Worm (Caenorhabditis elegans) whole organism, young adult: Measurements from ENCODE around the gene fbxc-33.
A peak's percentile ranks its signal among the peaks of the same experiment; 100 is the strongest.

ENCODE experiments used
- B0035.1 ChIP-seq: sonication (generic microtip); optimal IDR thresholded peaks from 2 replicates; lab custom pipeline; 2016; ENCODE audit warnings: missing genetic modification characterization, mild to moderate bottlenecking, missing compliant biosample characterization, missing genotype, missing genetic modification reagents
- D2030.7 ChIP-seq: fragments of 200-800 bp; sonication (Bioruptor generic); IDR thresholded peaks from 2 replicates; pipeline ENCODE4 v1.3.6; 2022; ENCODE audit warnings: missing genetic modification reagents, missing genetic modification characterization, missing compliant biosample characterization
- F39B2.1 ChIP-seq: fragments of 200-800 bp; sonication (Bioruptor generic); IDR thresholded peaks from 2 replicates; pipeline ENCODE4 v1.3.6; 2022; ENCODE audit warnings: missing genetic modification reagents, missing genetic modification characterization, missing compliant biosample characterization
- K11D2.4 ChIP-seq: fragments of 200-800 bp; sonication (Bioruptor generic); IDR thresholded peaks from 2 replicates; pipeline ENCODE4 v1.3.6; 2022; ENCODE audit warnings: missing genetic modification reagents, missing genetic modification characterization, missing compliant biosample characterization
- T07F8.4 ChIP-seq: sonication (generic microtip); optimal IDR thresholded peaks from 2 replicates; lab custom pipeline; 2016; ENCODE audit warnings: mild to moderate bottlenecking, missing genetic modification characterization, moderate library complexity, missing compliant biosample characterization
- Y67H2A.10 ChIP-seq: fragments of 200-800 bp; sonication (Bioruptor generic); conservative IDR thresholded peaks from 2 replicates; pipeline ENCODE4 v1.3.6; 2022; ENCODE audit warnings: missing genetic modification reagents, missing genetic modification characterization, missing compliant biosample characterization
- akir-1 ChIP-seq: fragments of 200-800 bp; sonication (Bioruptor generic); optimal IDR thresholded peaks from 2 replicates; lab custom pipeline; 2018; ENCODE audit warnings: mild to moderate bottlenecking, missing genetic modification characterization, moderate library complexity, missing compliant biosample characterization
- ama-1 ChIP-seq, 3 experiments: fragments of 150-350 bp in 1 of 3; sonication (generic microtip) in 2 of 3; optimal IDR thresholded peaks; 2 replicates each; lab custom pipeline; 2014 to 2018; ENCODE audit warnings: missing biosample characterization in 2 of 3, missing genetic modification characterization in 2 of 3, missing genetic modification reagents in 2 of 3
- aptf-2 ChIP-seq: fragments of 200-800 bp; sonication (Bioruptor generic); conservative IDR thresholded peaks from 2 replicates; pipeline ENCODE4 v1.3.6; 2022; ENCODE audit warnings: missing genetic modification reagents, missing genetic modification characterization, missing compliant biosample characterization
- attf-5 ChIP-seq: fragments of 200-800 bp; sonication (Bioruptor generic); optimal IDR thresholded peaks from 2 replicates; lab custom pipeline; 2018; ENCODE audit warnings: mild to moderate bottlenecking, missing genetic modification characterization, missing compliant biosample characterization
- attf-6 ChIP-seq: fragments of 200-800 bp; sonication (Bioruptor generic); IDR thresholded peaks from 2 replicates; pipeline ENCODE4 v1.3.6; 2022; ENCODE audit warnings: missing genetic modification reagents, missing genetic modification characterization, missing compliant biosample characterization
- bed-1 ChIP-seq: fragments of 200-800 bp; sonication (Bioruptor generic); IDR thresholded peaks from 2 replicates; pipeline ENCODE4 v1.3.6; 2022; ENCODE audit warnings: missing genetic modification reagents, missing genetic modification characterization, missing compliant biosample characterization
- ceh-100 ChIP-seq: fragments of 200-800 bp; sonication (Bioruptor generic); IDR thresholded peaks from 2 replicates; pipeline ENCODE4 v1.3.6; 2022; ENCODE audit warnings: missing genetic modification reagents, missing genetic modification characterization, missing compliant biosample characterization
- dox-1 ChIP-seq: fragments of 200-800 bp; sonication (Bioruptor generic); IDR thresholded peaks from 2 replicates; pipeline ENCODE4 v1.3.6; 2022; ENCODE audit warnings: missing genetic modification reagents, missing genetic modification characterization, missing compliant biosample characterization
- efl-1 ChIP-seq: fragments of 150-350 bp; optimal IDR thresholded peaks from 2 replicates; lab custom pipeline; 2014; ENCODE audit warnings: missing biosample characterization, missing genetic modification reagents, missing genetic modification characterization
- egrh-3 ChIP-seq: fragments of 200-800 bp; sonication (Bioruptor generic); IDR thresholded peaks from 2 replicates; pipeline ENCODE4 v1.3.6; 2022; ENCODE audit warnings: missing genetic modification reagents, missing genetic modification characterization, missing compliant biosample characterization
- fkh-3 ChIP-seq: sonication (generic microtip); optimal IDR thresholded peaks from 2 replicates; lab custom pipeline; 2016; ENCODE audit warnings: mild to moderate bottlenecking, missing genetic modification characterization, missing compliant biosample characterization
- hmg-1.2 ChIP-seq: fragments of 200-800 bp; sonication (Bioruptor generic); IDR thresholded peaks from 2 replicates; pipeline ENCODE4 v1.3.6; 2022; ENCODE audit warnings: missing genetic modification reagents, missing genetic modification characterization, missing compliant biosample characterization
- let-526 ChIP-seq: fragments of 200-800 bp; sonication (Bioruptor generic); IDR thresholded peaks from 2 replicates; pipeline ENCODE4 v1.3.6; 2022; ENCODE audit warnings: missing genetic modification reagents, missing genetic modification characterization, missing compliant biosample characterization
- lsl-1 ChIP-seq: fragments of 200-800 bp; sonication (Bioruptor generic); optimal IDR thresholded peaks from 2 replicates; lab custom pipeline; 2018; ENCODE audit warnings: mild to moderate bottlenecking, missing genetic modification characterization, moderate library complexity, missing compliant biosample characterization
- lsy-27 ChIP-seq: sonication (generic microtip); optimal IDR thresholded peaks from 2 replicates; lab custom pipeline; 2017; ENCODE audit warnings: missing genetic modification characterization, mild to moderate bottlenecking, missing compliant biosample characterization, antibody characterized with exemption, missing genotype, borderline replicate concordance; ENCODE audit not compliant: insufficient read depth
- madf-10 ChIP-seq: sonication (generic microtip); optimal IDR thresholded peaks from 2 replicates; lab custom pipeline; 2016; ENCODE audit warnings: mild to moderate bottlenecking, missing genetic modification characterization, missing compliant biosample characterization
- madf-6 ChIP-seq: fragments of 200-800 bp; sonication (Bioruptor generic); IDR thresholded peaks from 2 replicates; pipeline ENCODE4 v1.3.6; 2022; ENCODE audit warnings: missing genetic modification reagents, missing genetic modification characterization, missing compliant biosample characterization
- mcd-1 ChIP-seq: fragments of 200-800 bp; sonication (Bioruptor generic); IDR thresholded peaks from 2 replicates; pipeline ENCODE4 v1.3.6; 2022; ENCODE audit warnings: missing genetic modification reagents, missing genetic modification characterization, missing compliant biosample characterization
- mes-4 ChIP-seq: sonication (generic microtip); optimal IDR thresholded peaks from 2 replicates; lab custom pipeline; 2016; ENCODE audit warnings: missing genotype, missing genetic modification characterization, missing compliant biosample characterization
- nhr-27 ChIP-seq: fragments of 200-800 bp; sonication (Bioruptor generic); optimal IDR thresholded peaks from 2 replicates; lab custom pipeline; 2018; ENCODE audit warnings: mild to moderate bottlenecking, missing genetic modification characterization, moderate library complexity, missing compliant biosample characterization
- nhr-80 ChIP-seq: sonication (generic microtip); optimal IDR thresholded peaks from 2 replicates; lab custom pipeline; 2016; ENCODE audit warnings: missing genetic modification characterization, missing compliant biosample characterization
- pbrm-1 ChIP-seq: fragments of 200-800 bp; sonication (Bioruptor generic); IDR thresholded peaks from 2 replicates; pipeline ENCODE4 v1.3.6; 2022; ENCODE audit warnings: missing genetic modification reagents, missing genetic modification characterization, missing compliant biosample characterization
- pha-4 ChIP-seq: fragments of 150-350 bp; sonication (generic microtip); optimal IDR thresholded peaks from 2 replicates; lab custom pipeline; 2014; ENCODE audit warnings: missing biosample characterization, missing genetic modification reagents, missing genetic modification characterization
- snpc-1.1 ChIP-seq: sonication (generic microtip); optimal IDR thresholded peaks from 2 replicates; lab custom pipeline; 2017; ENCODE audit warnings: missing genetic modification characterization, mild to moderate bottlenecking, missing compliant biosample characterization, antibody characterized with exemption, moderate library complexity, missing genotype, missing genetic modification reagents; ENCODE audit not compliant: insufficient read depth
- snpc-3.4 ChIP-seq: sonication (generic microtip); optimal IDR thresholded peaks from 2 replicates; lab custom pipeline; 2017; ENCODE audit warnings: missing genetic modification characterization, mild to moderate bottlenecking, missing compliant biosample characterization, antibody characterized with exemption, moderate library complexity, missing genotype, missing genetic modification reagents
- snpc-4 ChIP-seq, 5 experiments: fragments of 150-350 bp in 1 of 5; sonication (generic microtip) in 4 of 5; optimal IDR thresholded peaks; 2 replicates each; lab custom pipeline; 2014 to 2018; ENCODE audit warnings: missing genetic modification characterization in 5 of 5, missing biosample characterization in 3 of 5, antibody characterized with exemption in 2 of 5, mild to moderate bottlenecking in 2 of 5, missing compliant biosample characterization in 2 of 5, missing genotype in 2 of 5, moderate library complexity in 2 of 5, missing genetic modification reagents in 1 of 5
- unc-130 ChIP-seq: sonication (generic microtip); optimal IDR thresholded peaks from 2 replicates; lab custom pipeline; 2016; ENCODE audit warnings: missing genetic modification reagents, missing genetic modification characterization, missing compliant biosample characterization
- xnd-1 ChIP-seq: sonication (generic microtip); optimal IDR thresholded peaks from 2 replicates; lab custom pipeline; 2016; ENCODE audit warnings: missing genotype, missing genetic modification reagents, missing genetic modification characterization, missing compliant biosample characterization
- zfh-2 ChIP-seq: fragments of 200-800 bp; sonication (Bioruptor generic); conservative IDR thresholded peaks from 2 replicates; pipeline ENCODE4 v1.3.6; 2022; ENCODE audit warnings: missing genetic modification reagents, missing genetic modification characterization, missing compliant biosample characterization
- ztf-28 ChIP-seq: fragments of 200-800 bp; sonication (Bioruptor generic); IDR thresholded peaks from 2 replicates; pipeline ENCODE4 v1.3.6; 2022; ENCODE audit warnings: missing genetic modification reagents, missing genetic modification characterization, missing compliant biosample characterization

The fbxc-33 gene

ce11 chrII:875739-876138 is 37.7 kb upstream of the fbxc-33 start:
- TF ChIP-seq egrh-3: peak; percentile 24; the same call in 1 of the 2 replicates
- TF ChIP-seq zfh-2 (GFP tag; lab: Robert Waterston, UW): peak; percentile 51; the same call in 1 of the 2 replicates
- no peak for TF ChIP-seq F39B2.1
- TF ChIP-seq, all 124 proteins: peak for 2

DNA sequence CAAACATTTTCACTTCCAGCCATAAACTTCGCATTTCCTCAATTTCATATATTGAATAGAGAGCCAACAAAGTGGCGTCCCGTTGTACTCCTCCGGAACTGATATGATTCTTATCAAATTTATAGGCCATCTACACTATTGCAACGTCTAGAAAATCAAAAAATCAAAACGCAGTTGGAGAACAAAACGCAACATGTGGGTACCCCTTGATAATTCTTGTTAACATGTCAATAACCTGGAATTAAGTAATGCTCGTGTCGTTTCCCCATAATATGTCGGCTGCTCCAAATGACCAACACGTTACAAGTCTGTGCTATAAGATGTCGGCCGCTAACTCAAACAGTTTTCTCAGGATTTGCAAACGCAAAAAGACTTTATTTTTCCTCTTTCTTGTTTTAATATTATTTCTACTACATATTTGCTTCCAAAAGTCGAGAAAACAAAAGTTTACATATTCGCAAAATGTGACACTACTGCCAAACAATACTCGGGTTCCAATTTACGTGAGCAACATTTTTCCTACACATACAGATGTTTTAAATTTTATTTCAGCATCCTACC is 32.7 kb upstream of the fbxc-33 start:
- TF ChIP-seq bed-1 (GFP tag; lab: Robert Waterston, UW) (no peak), madf-6 (GFP tag; lab: Robert Waterston, UW) (no peak), snpc-4 (GFP tag; optimal IDR thresholded peaks at IDR 0.05; lab: Kevin White, UChicago) (no peak), snpc-4 (tag; optimal IDR thresholded peaks at IDR 0.05; lab: Kevin White, UChicago) (peak in 3 of 4 experiments; percentile 39 to 90 (median 65)), nhr-80 (peak; percentile 79), dox-1 (GFP tag; lab: Robert Waterston, UW) (0 out of 2 replicates have a peak, but pooled peaks have one; percentile 23)

DNA sequence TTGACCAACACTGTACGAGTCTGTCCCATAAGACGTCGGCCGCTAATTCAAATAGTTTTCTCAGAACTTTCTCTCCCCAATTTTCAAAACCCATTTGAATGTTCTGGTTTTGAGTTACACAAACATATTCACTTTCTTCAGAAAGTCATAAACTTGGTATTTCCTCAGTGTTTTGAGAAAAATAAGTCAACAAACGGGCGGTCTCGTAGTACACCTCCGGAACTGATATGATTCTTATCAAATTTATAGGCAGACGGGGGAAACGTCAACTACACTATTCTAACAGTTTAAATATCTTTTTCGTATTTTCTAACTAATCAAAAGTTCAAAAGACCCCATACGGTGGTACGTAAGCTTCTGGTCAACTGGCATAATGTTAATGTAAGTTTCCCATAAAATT is 29.3 kb upstream of the fbxc-33 start:
- no peak for TF ChIP-seq T07F8.4
- TF ChIP-seq dox-1 (GFP tag; lab: Robert Waterston, UW): no peak
- TF ChIP-seq nhr-80: peak; percentile 28
- TF ChIP-seq snpc-4 (GFP tag; optimal IDR thresholded peaks at IDR 0.05; lab: Kevin White, UChicago): no peak
- peak in 1 of 4 experiments; percentile 54 for TF ChIP-seq snpc-4 (tag; optimal IDR thresholded peaks at IDR 0.05; lab: Kevin White, UChicago)
- TF ChIP-seq lsl-1: no peak
- TF ChIP-seq bed-1 (GFP tag; lab: Robert Waterston, UW): no peak
- no peak for TF ChIP-seq attf-6 (GFP tag; lab: Robert Waterston, UW)
- no peak for TF ChIP-seq B0035.1 (tag; lab: Kevin White, UChicago)
- TF ChIP-seq mes-4 (tag; lab: Kevin White, UChicago): no peak
- TF ChIP-seq ztf-28 (GFP tag; lab: Robert Waterston, UW): no peak
- no peak for TF ChIP-seq K11D2.4 (GFP tag; lab: Robert Waterston, UW)
- no peak for TF ChIP-seq zfh-2 (GFP tag; lab: Robert Waterston, UW)
- no peak for TF ChIP-seq mcd-1 (GFP tag; lab: Robert Waterston, UW)

DNA sequence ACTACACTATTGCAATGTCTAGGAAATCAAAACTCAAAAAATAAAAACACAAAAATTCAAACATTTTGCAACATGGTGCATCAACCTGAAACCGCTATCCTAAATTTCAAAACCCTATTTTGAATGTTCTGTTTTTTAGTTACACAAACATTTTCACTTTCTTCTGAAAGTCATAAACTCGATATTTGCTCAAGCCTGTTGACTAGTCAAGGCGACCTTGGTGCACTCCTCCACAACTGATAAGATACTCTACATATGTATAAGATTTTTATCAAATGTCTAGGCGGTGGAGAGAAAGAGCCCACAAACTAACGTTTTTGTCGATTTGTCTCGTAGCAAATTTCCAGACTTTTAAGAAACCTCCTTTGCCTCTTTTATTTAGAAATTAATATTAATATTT is 25.4 kb upstream of the fbxc-33 start, which contains the start of gene T07D3.4:
Gene T07D3.4, plus strand, starts transcription at position 286 of the 400 bp plus-strand sequence.
- TF ChIP-seq nhr-80 (peak; percentile 70), pha-4 (tag; lab: Kevin White, UChicago) (no peak), xnd-1 (tag; lab: Kevin White, UChicago) (no peak), ceh-100 (no peak)
- TF ChIP-seq, all 124 proteins: peak for 1

DNA sequence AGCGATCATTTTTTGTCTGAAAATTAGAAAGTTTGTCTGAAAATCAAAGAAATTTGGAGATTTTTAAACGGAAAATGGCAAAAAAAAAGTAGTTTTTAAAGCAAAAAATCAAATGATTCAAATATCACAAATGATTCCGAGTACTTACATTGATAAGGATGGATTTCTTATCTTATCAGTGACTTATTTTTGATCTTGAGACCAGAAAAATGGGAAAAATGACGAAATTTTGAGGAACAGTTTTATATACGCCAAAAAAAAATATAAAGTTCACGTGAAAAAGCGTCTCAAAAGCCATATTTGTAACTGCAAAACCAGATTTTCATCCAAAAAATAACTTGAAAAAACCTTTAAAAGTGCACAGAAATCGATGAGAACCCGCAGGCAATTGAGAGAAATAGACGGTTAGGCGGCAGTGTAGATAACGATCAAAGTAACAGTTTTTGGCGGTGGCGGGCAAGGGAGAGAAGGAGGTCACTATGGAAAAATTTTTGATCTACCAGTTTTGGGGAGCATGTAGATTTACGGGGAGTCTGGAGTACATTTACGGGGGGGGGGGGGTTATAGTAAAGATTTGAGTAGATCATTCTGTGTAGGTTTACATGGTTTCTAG is 12.6 kb upstream of the fbxc-33 start, which contains the start of gene T07D3.9:
Gene T07D3.9, minus strand, starts transcription at position 194 of the 613 bp plus-strand sequence.
- TF ChIP-seq mes-4 (tag; lab: Kevin White, UChicago) (no peak), efl-1 (GFP tag; lab: Kevin White, UChicago) (peak; percentile 51), aptf-2 (GFP tag; lab: Robert Waterston, UW) (no peak), hmg-1.2 (GFP tag; lab: Robert Waterston, UW) (peak; percentile 55; the same call in 1 of the 2 replicates), unc-130 (GFP tag; lab: Kevin White, UChicago) (no peak), T07F8.4 (no peak), nhr-80 (peak; percentile 55), attf-5 (GFP tag; lab: Kevin White, UChicago) (no peak), pbrm-1 (GFP tag; lab: Robert Waterston, UW) (no peak), xnd-1 (tag; lab: Kevin White, UChicago) (no peak), dox-1 (GFP tag; lab: Robert Waterston, UW) (no peak), snpc-3.4 (tag; lab: Kevin White, UChicago) (no peak), ama-1 (optimal IDR thresholded peaks at IDR 0.05; lab: Kevin White, UChicago) (no peak), ama-1 (GFP tag; optimal IDR thresholded peaks at IDR 0.05; lab: Kevin White, UChicago) (no peak), lsy-27 (tag; lab: Kevin White, UChicago) (no peak), nhr-27 (tag; lab: Kevin White, UChicago) (no peak), snpc-1.1 (no peak), Y67H2A.10 (no peak), D2030.7 (no peak), fkh-3 (no peak), madf-10 (tag; lab: Kevin White, UChicago) (no peak), akir-1 (GFP tag; lab: Kevin White, UChicago) (no peak), madf-6 (GFP tag; lab: Robert Waterston, UW) (peak; percentile 59; the same call in 1 of the 2 replicates), let-526 (no peak), mcd-1 (GFP tag; lab: Robert Waterston, UW) (no peak)
- TF ChIP-seq, all 124 proteins: peak for 4
